Fruit fly (Drosophila melanogaster) whole organism: ENCODE measurements around the gene nSyb.

Experiments used
- CG8478 ChIP-seq: fragments of >200 bp; optimal IDR thresholded peaks from 2 replicates; lab custom pipeline; 2018; ENCODE audit warnings: inconsistent platforms
- Dll ChIP-seq: fragments of >200 bp; optimal IDR thresholded peaks from 2 replicates; lab custom pipeline; 2017
- pan ChIP-seq: fragments of >200 bp; optimal IDR thresholded peaks from 2 replicates; lab custom pipeline; 2017

DNA sequence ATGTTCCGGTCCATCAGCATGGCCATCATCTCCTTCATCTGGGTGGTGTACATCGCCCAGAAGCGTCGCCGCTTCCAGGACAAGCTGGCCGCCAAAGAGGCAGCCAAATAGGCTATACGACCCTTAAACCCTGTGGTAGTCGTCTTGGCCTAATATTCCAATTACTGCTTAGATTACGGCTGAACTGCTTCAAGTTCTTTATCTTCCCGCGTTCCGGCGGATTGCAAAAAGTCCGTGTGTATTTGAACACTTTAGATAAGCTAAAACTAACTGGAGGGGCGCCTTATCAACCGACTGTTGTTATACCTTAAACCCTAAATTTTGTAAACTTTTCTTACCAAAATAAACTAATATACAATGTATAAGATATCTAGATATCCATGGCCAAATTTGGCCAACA is 16.2 kb upstream of the nSyb start:
- no peak for TF ChIP-seq pan (lab: Kevin White, UChicago)
- TF ChIP-seq CG8478 (lab: Kevin White, UChicago), result no peak
- no peak for TF ChIP-seq Dll (lab: Kevin White, UChicago)
